Worm (Caenorhabditis elegans) whole organism, L2 larva: ENCODE data around the gene K07E3.2.

Experiments
- C34F6.9 ChIP-seq: fragments of 150-350 bp; optimal IDR thresholded peaks from 2 replicates; lab custom pipeline; 2014; ENCODE audit warnings: missing biosample characterization, missing genetic modification characterization
- F13H6.1 ChIP-seq: sonication (generic microtip); optimal IDR thresholded peaks from 2 replicates; lab custom pipeline; 2016; ENCODE audit warnings: missing genetic modification characterization, missing compliant biosample characterization
- R02D3.7 ChIP-seq: fragments of 150-350 bp; optimal IDR thresholded peaks from 2 replicates; lab custom pipeline; 2014; ENCODE audit warnings: missing biosample characterization, missing genetic modification characterization
- alr-1 ChIP-seq: fragments of 150-350 bp; optimal IDR thresholded peaks from 2 replicates; lab custom pipeline; 2014; ENCODE audit warnings: missing biosample characterization, missing genetic modification characterization
- aly-2 ChIP-seq: fragments of 150-350 bp; optimal IDR thresholded peaks from 2 replicates; lab custom pipeline; 2014; ENCODE audit warnings: missing biosample characterization, missing genetic modification characterization
- blmp-1 ChIP-seq: sonication (generic microtip); optimal IDR thresholded peaks from 2 replicates; lab custom pipeline; 2017; ENCODE audit warnings: missing genetic modification characterization, mild to moderate bottlenecking, missing compliant biosample characterization, antibody characterized with exemption, moderate library complexity; ENCODE audit not compliant: insufficient read depth
- ceh-16 ChIP-seq: fragments of 150-350 bp; optimal IDR thresholded peaks from 2 replicates; lab custom pipeline; 2014; ENCODE audit warnings: missing biosample characterization, missing genetic modification characterization
- ceh-82 ChIP-seq: fragments of 150-350 bp; optimal IDR thresholded peaks from 2 replicates; lab custom pipeline; 2014; ENCODE audit warnings: missing biosample characterization, missing genetic modification characterization
- crh-2 ChIP-seq: sonication (generic microtip); optimal IDR thresholded peaks from 2 replicates; lab custom pipeline; 2017; ENCODE audit warnings: missing biosample characterization, missing genetic modification characterization
- dmd-4 ChIP-seq: sonication (generic microtip); optimal IDR thresholded peaks from 2 replicates; lab custom pipeline; 2017; ENCODE audit warnings: missing biosample characterization, missing genetic modification characterization
- egl-27 ChIP-seq: sonication (generic microtip); optimal IDR thresholded peaks from 3 replicates; lab custom pipeline; 2017; ENCODE audit warnings: missing biosample characterization, missing genetic modification reagents, missing genetic modification characterization
- elt-1 ChIP-seq: fragments of 150-350 bp; optimal IDR thresholded peaks from 2 replicates; lab custom pipeline; 2014; ENCODE audit warnings: missing biosample characterization, missing genetic modification characterization
- elt-3 ChIP-seq: sonication (generic microtip); optimal IDR thresholded peaks from 2 replicates; lab custom pipeline; 2017; ENCODE audit warnings: missing biosample characterization, missing genetic modification characterization
- fos-1 ChIP-seq: fragments of 150-350 bp; optimal IDR thresholded peaks from 2 replicates; lab custom pipeline; 2014; ENCODE audit warnings: missing biosample characterization, missing genetic modification characterization
- lin-13 ChIP-seq: fragments of 150-350 bp; optimal IDR thresholded peaks from 2 replicates; lab custom pipeline; 2014; ENCODE audit warnings: missing biosample characterization, missing genetic modification reagents, missing genetic modification characterization
- lin-39 ChIP-seq: fragments of 150-350 bp; optimal IDR thresholded peaks from 2 replicates; lab custom pipeline; 2014; ENCODE audit warnings: missing biosample characterization, missing genetic modification reagents, missing genetic modification characterization
- lsy-2 ChIP-seq, 2 experiments: fragments of 150-350 bp in 1 of 2; sonication (generic microtip) in 1 of 2; optimal IDR thresholded peaks; 2 replicates each; lab custom pipeline; 2014 to 2017; ENCODE audit warnings: missing biosample characterization in 2 of 2, missing genetic modification characterization in 2 of 2
- mbf-1 ChIP-seq: sonication (generic microtip); optimal IDR thresholded peaks from 2 replicates; lab custom pipeline; 2017; ENCODE audit warnings: missing biosample characterization, missing genetic modification characterization
- mdl-1 ChIP-seq, 2 experiments: fragments of 150-350 bp in 1 of 2; sonication (generic microtip) in 1 of 2; optimal IDR thresholded peaks; 2 replicates each; lab custom pipeline; 2017; ENCODE audit warnings: missing biosample characterization in 2 of 2, missing genetic modification characterization in 2 of 2
- nhr-10 ChIP-seq: sonication (generic microtip); optimal IDR thresholded peaks from 2 replicates; lab custom pipeline; 2017; ENCODE audit warnings: missing biosample characterization, missing genetic modification characterization
- nhr-11 ChIP-seq: fragments of 150-350 bp; optimal IDR thresholded peaks from 2 replicates; lab custom pipeline; 2014; ENCODE audit warnings: missing biosample characterization, missing genetic modification characterization
- nhr-12 ChIP-seq: fragments of 150-350 bp; optimal IDR thresholded peaks from 2 replicates; lab custom pipeline; 2014; ENCODE audit warnings: missing biosample characterization, missing genetic modification characterization
- nhr-129 ChIP-seq: fragments of 150-350 bp; optimal IDR thresholded peaks from 2 replicates; lab custom pipeline; 2014; ENCODE audit warnings: missing biosample characterization, missing genetic modification characterization
- nhr-21 ChIP-seq: fragments of 150-350 bp; optimal IDR thresholded peaks from 2 replicates; lab custom pipeline; 2014; ENCODE audit warnings: missing biosample characterization, missing genetic modification characterization
- nhr-23 ChIP-seq: fragments of 150-350 bp; optimal IDR thresholded peaks from 2 replicates; lab custom pipeline; 2014; ENCODE audit warnings: missing biosample characterization, missing genetic modification reagents, missing genetic modification characterization
- nhr-237 ChIP-seq: fragments of 150-350 bp; optimal IDR thresholded peaks from 2 replicates; lab custom pipeline; 2014; ENCODE audit warnings: missing biosample characterization, missing genetic modification characterization
- nhr-25 ChIP-seq: fragments of 150-350 bp; sonication (generic microtip); optimal IDR thresholded peaks from 3 replicates; lab custom pipeline; 2014; ENCODE audit warnings: missing biosample characterization, missing genetic modification characterization
- nhr-6 ChIP-seq: fragments of 150-350 bp; optimal IDR thresholded peaks from 2 replicates; lab custom pipeline; 2014; ENCODE audit warnings: missing biosample characterization, missing genetic modification characterization
- nhr-77 ChIP-seq: fragments of 150-350 bp; optimal IDR thresholded peaks from 2 replicates; lab custom pipeline; 2014; ENCODE audit warnings: missing biosample characterization, missing genetic modification characterization
- peb-1 ChIP-seq: fragments of 150-350 bp; optimal IDR thresholded peaks from 2 replicates; lab custom pipeline; 2014; ENCODE audit warnings: missing biosample characterization, missing genetic modification characterization
- sem-4 ChIP-seq: fragments of 150-350 bp; optimal IDR thresholded peaks from 2 replicates; lab custom pipeline; 2014; ENCODE audit warnings: missing biosample characterization, missing genetic modification reagents, missing genetic modification characterization
- skn-1 ChIP-seq: sonication (generic microtip); optimal IDR thresholded peaks from 2 replicates; lab custom pipeline; 2017; ENCODE audit warnings: missing biosample characterization, missing genetic modification characterization
- sma-3 ChIP-seq: sonication (generic microtip); optimal IDR thresholded peaks from 2 replicates; lab custom pipeline; 2016; ENCODE audit warnings: missing genetic modification reagents, missing genetic modification characterization, missing compliant biosample characterization
- sma-9 ChIP-seq, 2 experiments: fragments of 150-350 bp in 1 of 2; sonication (generic microtip) in 1 of 2; optimal IDR thresholded peaks; 2 replicates each; lab custom pipeline; 2014 to 2016; ENCODE audit warnings: missing genetic modification characterization in 2 of 2, mild to moderate bottlenecking in 1 of 2, missing biosample characterization in 1 of 2, missing compliant biosample characterization in 1 of 2, missing genetic modification reagents in 1 of 2, moderate library complexity in 1 of 2
- snpc-4 ChIP-seq: fragments of 150-350 bp; optimal IDR thresholded peaks from 2 replicates; lab custom pipeline; 2014; ENCODE audit warnings: missing biosample characterization, missing genetic modification characterization
- unc-39 ChIP-seq: fragments of 150-350 bp; optimal IDR thresholded peaks from 2 replicates; lab custom pipeline; 2014; ENCODE audit warnings: missing biosample characterization, missing genetic modification characterization
- unc-55 ChIP-seq: fragments of 150-350 bp; sonication (generic microtip); optimal IDR thresholded peaks from 3 replicates; lab custom pipeline; 2014; ENCODE audit warnings: missing biosample characterization, missing genetic modification reagents, missing genetic modification characterization
- unc-62 ChIP-seq: fragments of 150-350 bp; optimal IDR thresholded peaks from 2 replicates; lab custom pipeline; 2014; ENCODE audit warnings: missing biosample characterization, missing genetic modification reagents, missing genetic modification characterization
- ztf-11 ChIP-seq: sonication (generic microtip); optimal IDR thresholded peaks from 2 replicates; lab custom pipeline; 2017; ENCODE audit warnings: missing biosample characterization, missing genetic modification characterization
- ztf-4 ChIP-seq: fragments of 150-350 bp; optimal IDR thresholded peaks from 2 replicates; lab custom pipeline; 2014; ENCODE audit warnings: missing biosample characterization, missing genetic modification characterization

Gene K07E3.2

ce11 chrX:8129543-8129942, 25.4 kb downstream of the K07E3.2 start, which contains the start of gene frpr-1:
frpr-1 (minus strand) TSS chrX:8129643.
- TF ChIP-seq nhr-12 (tag; lab: Kevin White, UChicago) = no peak
- TF ChIP-seq elt-3 (tag; lab: Kevin White, UChicago) = no peak
- TF ChIP-seq elt-1 = no peak
- TF ChIP-seq crh-2 = no peak
- no peak for TF ChIP-seq lin-39
- TF ChIP-seq peb-1 (tag; lab: Kevin White, UChicago) = no peak
- TF ChIP-seq ceh-16 = no peak
- TF ChIP-seq nhr-25 (tag; lab: Kevin White, UChicago) = no peak
- TF ChIP-seq nhr-237 (tag; lab: Kevin White, UChicago) = no peak
- no peak for TF ChIP-seq F13H6.1 (tag; lab: Kevin White, UChicago)
- no peak for TF ChIP-seq blmp-1 (tag; lab: Kevin White, UChicago)
- no peak for TF ChIP-seq dmd-4 (tag; lab: Kevin White, UChicago)
- no peak for TF ChIP-seq lsy-2 (tag; optimal IDR thresholded peaks at IDR 0.05; lab: Kevin White, UChicago)
- TF ChIP-seq ztf-11 (tag; lab: Kevin White, UChicago) = no peak
- TF ChIP-seq snpc-4 (tag; lab: Kevin White, UChicago) = no peak
- TF ChIP-seq fos-1 = no peak
- TF ChIP-seq mbf-1 (tag; lab: Kevin White, UChicago) = no peak
- TF ChIP-seq unc-55 (GFP tag; lab: Kevin White, UChicago) = no peak

DNA sequence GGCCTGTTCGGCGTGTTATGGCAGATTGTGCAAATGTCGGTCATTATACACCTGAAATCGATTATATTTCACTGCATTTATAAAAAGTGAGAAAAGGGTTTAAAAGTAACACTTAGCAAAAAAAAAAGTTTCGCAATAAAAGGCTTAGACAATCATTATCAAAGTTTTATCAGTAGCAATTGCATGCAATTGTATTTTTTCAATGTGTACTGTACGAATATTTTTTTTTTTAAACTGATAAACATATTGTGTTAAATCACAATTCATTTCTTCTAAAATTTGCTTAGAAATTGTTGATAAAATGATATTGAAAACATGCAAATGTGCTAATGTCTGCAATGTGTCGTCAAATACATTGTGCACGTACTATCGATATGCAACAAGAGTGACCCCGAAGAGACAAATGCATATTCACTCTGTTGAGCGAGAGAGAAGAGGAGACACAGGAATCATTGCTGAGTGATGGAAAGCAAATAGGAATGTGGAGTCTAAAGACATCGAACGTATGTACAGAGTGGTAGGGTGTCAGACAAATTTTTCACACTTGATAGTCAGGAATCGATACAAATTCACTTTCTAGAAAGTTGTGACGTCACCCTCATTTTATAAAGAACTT, 32.3 kb downstream of the K07E3.2 start, which contains the start of gene C02B8.6:
C02B8.6 (minus strand) TSS at position 51 of the 616 bp plus-strand sequence.
- TF ChIP-seq nhr-12 (tag; lab: Kevin White, UChicago) (no peak), nhr-21 (tag; lab: Kevin White, UChicago) (no peak), sem-4 (no peak), peb-1 (tag; lab: Kevin White, UChicago) (no peak), nhr-10 (tag; lab: Kevin White, UChicago) (no peak), nhr-23 (tag; lab: Kevin White, UChicago) (no peak), nhr-237 (tag; lab: Kevin White, UChicago) (no peak), unc-55 (GFP tag; lab: Kevin White, UChicago) (peak; percentile 70), ztf-4 (no peak), crh-2 (peak; percentile 51), lin-13 (GFP tag; lab: Kevin White, UChicago) (peak; percentile 44), sma-3 (GFP tag; lab: Kevin White, UChicago) (no peak), elt-1 (no peak), unc-62 (GFP tag; lab: Kevin White, UChicago) (no peak), alr-1 (tag; lab: Kevin White, UChicago) (no peak), R02D3.7 (no peak), sma-9 (GFP tag; optimal IDR thresholded peaks at IDR 0.05; lab: Kevin White, UChicago) (no peak), sma-9 (tag; optimal IDR thresholded peaks at IDR 0.05; lab: Kevin White, UChicago) (no peak), fos-1 (peak; percentile 86), F13H6.1 (tag; lab: Kevin White, UChicago) (peak; percentile 39), nhr-6 (tag; lab: Kevin White, UChicago) (no peak), aly-2 (tag; lab: Kevin White, UChicago) (no peak), ceh-82 (tag; lab: Kevin White, UChicago) (no peak), elt-3 (tag; lab: Kevin White, UChicago) (no peak), lsy-2 (tag; optimal IDR thresholded peaks at IDR 0.05; lab: Kevin White, UChicago) (no peak), nhr-129 (tag; lab: Kevin White, UChicago) (peak; percentile 82), C34F6.9 (tag; lab: Kevin White, UChicago) (peak; percentile 59), nhr-77 (tag; lab: Kevin White, UChicago) (no peak), mdl-1 (tag; optimal IDR thresholded peaks at IDR 0.05; lab: Kevin White, UChicago) (no peak), unc-39 (no peak)

- TF ChIP-seq nhr-12 (tag; lab: Kevin White, UChicago) (no peak), C34F6.9 (tag; lab: Kevin White, UChicago) (no peak), nhr-6 (tag; lab: Kevin White, UChicago) (no peak), sma-3 (GFP tag; lab: Kevin White, UChicago) (no peak), skn-1 (tag; lab: Kevin White, UChicago) (no peak), R02D3.7 (no peak), ceh-16 (no peak), aly-2 (tag; lab: Kevin White, UChicago) (no peak), dmd-4 (tag; lab: Kevin White, UChicago) (no peak), lin-39 (no peak), unc-62 (GFP tag; lab: Kevin White, UChicago) (no peak), nhr-237 (tag; lab: Kevin White, UChicago) (no peak), alr-1 (tag; lab: Kevin White, UChicago) (no peak), unc-39 (no peak), egl-27 (tag; lab: Kevin White, UChicago) (no peak), crh-2 (no peak), mbf-1 (tag; lab: Kevin White, UChicago) (no peak), nhr-77 (tag; lab: Kevin White, UChicago) (no peak), nhr-11 (no peak)
- TF ChIP-seq, all 48 proteins: peak for 0
These were observed 33.7 kb downstream of the K07E3.2 start, which contains the start of gene C02B8.7 for ce11 chrX:8137779-8138178. C02B8.7 (minus strand) TSS chrX:8137879.
